Fruit fly (Drosophila melanogaster) whole organism, pupa: ENCODE results near the gene CG42820.

ENCODE experiments used
- CG10348 ChIP-seq: fragments of 200-800 bp; sonication (Bioruptor generic); IDR thresholded peaks from 2 replicates; pipeline ENCODE4 v1.3.6; 2022; ENCODE audit warnings: missing biosample characterization, missing genetic modification characterization
- CG13204 ChIP-seq: fragments of 200-800 bp; sonication (Bioruptor generic); optimal IDR thresholded peaks from 2 replicates; lab custom pipeline; 2018; ENCODE audit warnings: missing biosample characterization, mild to moderate bottlenecking, missing genetic modification characterization, moderate library complexity
- CG15710 ChIP-seq: fragments of 200-800 bp; sonication (Bioruptor generic); optimal IDR thresholded peaks from 2 replicates; lab custom pipeline; 2018; ENCODE audit warnings: missing biosample characterization, mild to moderate bottlenecking, missing genetic modification characterization, moderate library complexity
- CG17806 ChIP-seq: fragments of 200-800 bp; sonication (Bioruptor generic); optimal IDR thresholded peaks from 2 replicates; lab custom pipeline; 2018; ENCODE audit warnings: missing biosample characterization, mild to moderate bottlenecking, missing genetic modification characterization, moderate library complexity
- CG34367 ChIP-seq: fragments of 200-800 bp; sonication (Bioruptor generic); optimal IDR thresholded peaks from 2 replicates; lab custom pipeline; 2018; ENCODE audit warnings: missing biosample characterization, mild to moderate bottlenecking, missing genetic modification characterization
- CG4496 ChIP-seq: fragments of 200-800 bp; sonication (Bioruptor generic); IDR thresholded peaks from 3 replicates; pipeline ENCODE4 v1.3.6; 2022; ENCODE audit warnings: missing biosample characterization, missing genetic modification characterization
- CG8301 ChIP-seq: fragments of 200-800 bp; sonication (Bioruptor generic); optimal IDR thresholded peaks from 2 replicates; lab custom pipeline; 2018; ENCODE audit warnings: missing biosample characterization, mild to moderate bottlenecking, missing genetic modification characterization
- D1 ChIP-seq: fragments of 200-800 bp; sonication (Bioruptor generic); optimal IDR thresholded peaks from 2 replicates; lab custom pipeline; 2018; ENCODE audit warnings: missing biosample characterization, mild to moderate bottlenecking, missing genetic modification characterization, moderate library complexity
- EcR ChIP-seq: fragments of 200-800 bp; sonication (Bioruptor generic); optimal IDR thresholded peaks from 3 replicates; lab custom pipeline; 2019; ENCODE audit warnings: missing biosample characterization, missing genetic modification characterization, mild to moderate bottlenecking, moderate library complexity, missing genetic modification reagents
- Ets98B ChIP-seq: fragments of 200-800 bp; sonication (Bioruptor generic); IDR thresholded peaks from 2 replicates; pipeline ENCODE4 v1.3.6; 2022; ENCODE audit warnings: missing biosample characterization, missing genetic modification characterization
- Pif1B ChIP-seq: fragments of 200-800 bp; sonication (Bioruptor generic); optimal IDR thresholded peaks from 3 replicates; lab custom pipeline; 2016; ENCODE audit warnings: missing biosample characterization, missing genetic modification characterization
- fd96Ca ChIP-seq: fragments of 200-800 bp; sonication (Bioruptor generic); IDR thresholded peaks from 3 replicates; pipeline ENCODE4 v1.3.6; 2022; ENCODE audit warnings: missing biosample characterization, missing genetic modification characterization
- rn ChIP-seq: fragments of 200-800 bp; sonication (Bioruptor generic); IDR thresholded peaks from 2 replicates; pipeline ENCODE4 v1.3.6; 2022; ENCODE audit warnings: missing biosample characterization, missing genetic modification characterization

DNA sequence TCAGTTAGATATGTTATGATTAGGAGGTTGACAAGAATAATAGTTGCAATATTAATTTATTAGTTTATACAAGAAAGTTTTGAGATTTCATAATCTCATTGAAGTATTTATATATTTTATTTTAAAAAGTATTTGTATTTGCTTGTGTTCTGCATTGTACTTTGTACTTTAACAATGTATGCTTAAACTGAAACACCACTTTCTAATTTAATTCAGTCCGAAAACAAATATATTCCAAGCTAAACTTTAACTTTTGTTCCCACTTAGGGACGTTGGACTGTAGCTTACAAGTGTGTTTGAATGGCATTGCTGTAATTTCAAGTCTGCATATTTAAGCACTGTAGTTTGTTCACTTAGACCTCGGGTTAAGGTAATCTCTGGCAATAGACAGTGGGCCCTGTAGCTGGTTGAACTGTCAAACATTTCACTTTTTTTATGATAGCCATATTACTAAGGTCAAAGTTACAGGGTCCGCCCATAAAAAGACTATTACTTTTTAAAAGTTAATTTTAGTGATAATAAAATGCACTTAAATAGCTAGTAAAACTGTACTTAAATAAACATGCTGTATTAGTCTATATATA is 20.8 kb downstream of the CG42820 start:
- TF ChIP-seq EcR (GFP tag; lab: Kevin White, UChicago) (no peak), Pif1B (no peak), CG10348 (GFP tag; lab: Robert Waterston, UW) (no peak), rn (GFP tag; lab: Robert Waterston, UW) (no peak), fd96Ca (GFP tag; lab: Robert Waterston, UW) (no peak), CG17806 (tag; lab: Kevin White, UChicago) (no peak), CG4496 (no peak), CG13204 (GFP tag; lab: Kevin White, UChicago) (no peak), CG34367 (tag; lab: Kevin White, UChicago) (no peak), D1 (no peak), Ets98B (no peak), CG8301 (tag; lab: Kevin White, UChicago) (no peak), CG15710 (no peak)
